Worm (Caenorhabditis elegans) whole organism, L4 larva: ENCODE results near the gene unc-96.
A peak's percentile ranks its signal among the peaks of the same experiment; 100 is the strongest.

Experiments
- F37D6.2 ChIP-seq: sonication (generic microtip); optimal IDR thresholded peaks from 2 replicates; lab custom pipeline; 2016; ENCODE audit warnings: mild to moderate bottlenecking, missing genetic modification characterization, missing compliant biosample characterization
- R02D3.7 ChIP-seq: fragments of 150-350 bp; sonication (generic microtip); optimal IDR thresholded peaks from 3 replicates; lab custom pipeline; 2014; ENCODE audit warnings: missing biosample characterization, missing genetic modification characterization
- aha-1 ChIP-seq: fragments of 150-350 bp; peaks from one replicate; lab custom pipeline; 2014; ENCODE audit warnings: missing biosample characterization, missing genetic modification characterization
- arid-1 ChIP-seq: fragments of 200-800 bp; sonication (Bioruptor generic); conservative IDR thresholded peaks from 2 replicates; pipeline ENCODE4 v1.3.6; 2022; ENCODE audit warnings: missing genetic modification reagents, missing genetic modification characterization, missing compliant biosample characterization
- attf-4 ChIP-seq: sonication (generic microtip); optimal IDR thresholded peaks from 3 replicates; lab custom pipeline; 2017; ENCODE audit warnings: missing biosample characterization, missing genetic modification characterization
- ceh-20 ChIP-seq: fragments of 200-800 bp; sonication (Bioruptor generic); IDR thresholded peaks from 2 replicates; pipeline ENCODE4 v1.3.6; 2022; ENCODE audit warnings: missing genetic modification reagents, missing genetic modification characterization, missing compliant biosample characterization
- ceh-44 ChIP-seq: fragments of 200-800 bp; sonication (Bioruptor generic); IDR thresholded peaks from 2 replicates; pipeline ENCODE4 v1.3.6; 2022; ENCODE audit warnings: missing genetic modification reagents, missing genetic modification characterization, missing compliant biosample characterization
- ceh-62 ChIP-seq: sonication (generic microtip); optimal IDR thresholded peaks from 2 replicates; lab custom pipeline; 2017; ENCODE audit warnings: missing biosample characterization, missing genetic modification characterization
- ceh-82 ChIP-seq: sonication (generic microtip); optimal IDR thresholded peaks from 2 replicates; lab custom pipeline; 2017; ENCODE audit warnings: missing biosample characterization, missing genetic modification characterization
- daf-12 ChIP-seq: fragments of 150-350 bp; optimal IDR thresholded peaks from 2 replicates; lab custom pipeline; 2014; ENCODE audit warnings: missing biosample characterization, missing genetic modification reagents, missing genetic modification characterization
- daf-16 ChIP-seq, 3 experiments: sonication (generic microtip); optimal IDR thresholded peaks; 2 replicates each; lab custom pipeline; 2016 to 2017; ENCODE audit warnings: missing genetic modification characterization in 3 of 3, missing genetic modification reagents in 3 of 3, mild to moderate bottlenecking in 2 of 3, missing compliant biosample characterization in 2 of 3, missing biosample characterization in 1 of 3, moderate library complexity in 1 of 3
- dmd-6 ChIP-seq: fragments of 200-800 bp; sonication (Bioruptor generic); IDR thresholded peaks from 2 replicates; pipeline ENCODE4 v1.3.6; 2022; ENCODE audit warnings: missing genetic modification reagents, missing genetic modification characterization, missing compliant biosample characterization
- dve-1 ChIP-seq: sonication (generic microtip); optimal IDR thresholded peaks from 2 replicates; lab custom pipeline; 2017; ENCODE audit warnings: antibody characterized with exemption, mild to moderate bottlenecking, missing genetic modification characterization, missing compliant biosample characterization; ENCODE audit not compliant: insufficient read depth
- fkh-10 ChIP-seq: fragments of 150-350 bp; optimal IDR thresholded peaks from 2 replicates; lab custom pipeline; 2014; ENCODE audit warnings: missing biosample characterization, missing genetic modification reagents, missing genetic modification characterization
- hif-1 ChIP-seq, 2 experiments: sonication (generic microtip); optimal IDR thresholded peaks; 2 replicates each; lab custom pipeline; 2016 to 2017; ENCODE audit warnings: missing compliant biosample characterization in 2 of 2, missing genetic modification characterization in 2 of 2, missing genetic modification reagents in 2 of 2, missing genotype in 2 of 2, mild to moderate bottlenecking in 1 of 2
- hlh-11 ChIP-seq: fragments of 200-800 bp; sonication (Bioruptor generic); optimal IDR thresholded peaks from 2 replicates; lab custom pipeline; 2018; ENCODE audit warnings: mild to moderate bottlenecking, missing genetic modification characterization, missing compliant biosample characterization
- hlh-30 ChIP-seq: sonication (generic microtip); optimal IDR thresholded peaks from 2 replicates; lab custom pipeline; 2017; ENCODE audit warnings: antibody characterized with exemption, mild to moderate bottlenecking, missing genetic modification characterization, missing compliant biosample characterization; ENCODE audit not compliant: insufficient read depth
- hmg-1.1 ChIP-seq: fragments of 200-800 bp; sonication (Bioruptor generic); IDR thresholded peaks from 2 replicates; pipeline ENCODE4 v1.3.6; 2022; ENCODE audit warnings: missing genetic modification reagents, missing genetic modification characterization, missing compliant biosample characterization
- jun-1 ChIP-seq: fragments of 150-350 bp; optimal IDR thresholded peaks from 2 replicates; lab custom pipeline; 2014; ENCODE audit warnings: missing biosample characterization, missing genetic modification reagents, missing genetic modification characterization
- lin-15B ChIP-seq: fragments of 150-350 bp; sonication (generic microtip); optimal IDR thresholded peaks from 3 replicates; lab custom pipeline; 2014; ENCODE audit warnings: missing biosample characterization, missing genetic modification characterization
- lir-3 ChIP-seq: sonication (generic microtip); optimal IDR thresholded peaks from 2 replicates; lab custom pipeline; 2016; ENCODE audit warnings: mild to moderate bottlenecking, missing genetic modification characterization, missing compliant biosample characterization
- madf-9 ChIP-seq: fragments of 200-800 bp; sonication (Bioruptor generic); conservative IDR thresholded peaks from 2 replicates; pipeline ENCODE4 v1.3.6; 2022; ENCODE audit warnings: missing genetic modification reagents, missing genetic modification characterization, missing compliant biosample characterization
- mep-1 ChIP-seq: fragments of 150-350 bp; sonication (generic microtip); optimal IDR thresholded peaks from 3 replicates; lab custom pipeline; 2014; ENCODE audit warnings: missing biosample characterization, missing genetic modification characterization
- mxl-2 ChIP-seq: fragments of 200-800 bp; sonication (Bioruptor generic); conservative IDR thresholded peaks from 2 replicates; pipeline ENCODE4 v1.3.6; 2022; ENCODE audit warnings: missing genetic modification reagents, missing genetic modification characterization, missing compliant biosample characterization
- mxl-3 ChIP-seq: fragments of 200-800 bp; sonication (Bioruptor generic); optimal IDR thresholded peaks from 2 replicates; lab custom pipeline; 2018; ENCODE audit warnings: mild to moderate bottlenecking, missing genetic modification characterization, missing compliant biosample characterization
- nhr-237 ChIP-seq: sonication (generic microtip); optimal IDR thresholded peaks from 2 replicates; lab custom pipeline; 2017; ENCODE audit warnings: missing biosample characterization, missing genetic modification characterization
- nhr-25 ChIP-seq: sonication (generic microtip); optimal IDR thresholded peaks from 2 replicates; lab custom pipeline; 2017; ENCODE audit warnings: missing genetic modification characterization, mild to moderate bottlenecking, missing compliant biosample characterization, antibody characterized with exemption, moderate library complexity, borderline replicate concordance; ENCODE audit not compliant: insufficient read depth
- nhr-28 ChIP-seq: fragments of 150-350 bp; optimal IDR thresholded peaks from 2 replicates; lab custom pipeline; 2014; ENCODE audit warnings: missing biosample characterization, missing genetic modification characterization
- nhr-41 ChIP-seq: fragments of 200-800 bp; sonication (Bioruptor generic); IDR thresholded peaks from 2 replicates; pipeline ENCODE4 v1.3.6; 2022; ENCODE audit warnings: missing genetic modification reagents, missing genetic modification characterization, missing compliant biosample characterization
- nhr-42 ChIP-seq: fragments of 200-800 bp; sonication (Bioruptor generic); IDR thresholded peaks from 2 replicates; pipeline ENCODE4 v1.3.6; 2022; ENCODE audit warnings: missing genetic modification characterization, missing compliant biosample characterization
- nhr-48 ChIP-seq: sonication (generic microtip); optimal IDR thresholded peaks from 2 replicates; lab custom pipeline; 2016; ENCODE audit warnings: mild to moderate bottlenecking, missing genetic modification characterization, missing compliant biosample characterization
- nhr-6 ChIP-seq: fragments of 150-350 bp; optimal IDR thresholded peaks from 2 replicates; lab custom pipeline; 2014; ENCODE audit warnings: missing biosample characterization, missing genetic modification characterization
- nhr-76 ChIP-seq: fragments of 150-350 bp; optimal IDR thresholded peaks from 2 replicates; lab custom pipeline; 2014; ENCODE audit warnings: missing biosample characterization, missing genetic modification characterization
- nhr-77 ChIP-seq: fragments of 150-350 bp; optimal IDR thresholded peaks from 2 replicates; lab custom pipeline; 2014; ENCODE audit warnings: missing biosample characterization, missing genetic modification characterization
- pqm-1 ChIP-seq: sonication (generic microtip); optimal IDR thresholded peaks from 2 replicates; lab custom pipeline; 2017; ENCODE audit warnings: missing biosample characterization, missing genetic modification characterization
- rbr-2 ChIP-seq: sonication (generic microtip); optimal IDR thresholded peaks from 2 replicates; lab custom pipeline; 2016; ENCODE audit warnings: missing genotype, missing genetic modification characterization, missing compliant biosample characterization
- saeg-2 ChIP-seq: fragments of 200-800 bp; sonication (Bioruptor generic); IDR thresholded peaks from 2 replicates; pipeline ENCODE4 v1.3.6; 2022; ENCODE audit warnings: missing genetic modification reagents, missing genetic modification characterization, missing compliant biosample characterization
- skn-1 ChIP-seq: fragments of 150-350 bp; optimal IDR thresholded peaks from 2 replicates; lab custom pipeline; 2014; ENCODE audit warnings: missing biosample characterization, missing genetic modification characterization
- tag-97 ChIP-seq: fragments of 200-800 bp; sonication (Bioruptor generic); IDR thresholded peaks from 2 replicates; pipeline ENCODE4 v1.3.6; 2022; ENCODE audit warnings: missing genetic modification characterization, missing compliant biosample characterization
- vab-7 ChIP-seq: fragments of 200-800 bp; sonication (Bioruptor generic); IDR thresholded peaks from 2 replicates; pipeline ENCODE4 v1.3.6; 2022; ENCODE audit warnings: missing genetic modification reagents, missing genetic modification characterization, missing compliant biosample characterization
- zip-11 ChIP-seq: fragments of 200-800 bp; sonication (Bioruptor generic); IDR thresholded peaks from 2 replicates; pipeline ENCODE4 v1.3.6; 2022; ENCODE audit warnings: missing genetic modification characterization, missing compliant biosample characterization
- ztf-7 ChIP-seq: fragments of 150-350 bp; optimal IDR thresholded peaks from 2 replicates; lab custom pipeline; 2014; ENCODE audit warnings: missing biosample characterization, missing genetic modification characterization

The unc-96 gene

ce11 chrX:621190-621589, at the start of gene unc-96:
Gene unc-96, minus strand, starts transcription at chrX:621290.
- TF ChIP-seq F37D6.2 (tag; lab: Kevin White, UChicago) (no peak), ceh-44 (GFP tag; lab: Robert Waterston, UW) (no peak), saeg-2 (no peak), fkh-10 (GFP tag; lab: Kevin White, UChicago) (no peak), aha-1 (tag; lab: Kevin White, UChicago) (no peak), madf-9 (GFP tag; lab: Robert Waterston, UW) (no peak), tag-97 (GFP tag; lab: Robert Waterston, UW) (no peak)
- TF ChIP-seq, all 104 proteins: peak for 0

- no peak for TF ChIP-seq daf-12 (tag; lab: Kevin White, UChicago)
- no peak for TF ChIP-seq nhr-77 (tag; lab: Kevin White, UChicago)
- TF ChIP-seq nhr-48 = peak; percentile 57
- peak; percentile 43 for TF ChIP-seq pqm-1 (tag; lab: Kevin White, UChicago)
- peak; percentile 85 for TF ChIP-seq hlh-11 (tag; lab: Kevin White, UChicago)
- TF ChIP-seq nhr-28 (tag; lab: Kevin White, UChicago) = peak; percentile 76
- peak; percentile 58 for TF ChIP-seq dve-1 (tag; lab: Kevin White, UChicago)
- TF ChIP-seq daf-16 (GFP tag; optimal IDR thresholded peaks at IDR 0.05; lab: Kevin White, UChicago) = no peak
- peak; percentile 81 for TF ChIP-seq daf-16 (tag; optimal IDR thresholded peaks at IDR 0.05; lab: Kevin White, UChicago)
- no peak for TF ChIP-seq nhr-42 (GFP tag; lab: Robert Waterston, UW)
- TF ChIP-seq dmd-6 (GFP tag; lab: Robert Waterston, UW) = peak; percentile 73
- TF ChIP-seq nhr-6 (tag; lab: Kevin White, UChicago) = peak; percentile 10
- no peak for TF ChIP-seq mxl-3 (GFP tag; lab: Kevin White, UChicago)
- peak; percentile 46 for TF ChIP-seq hlh-30
- peak; percentile 82 for TF ChIP-seq nhr-41 (GFP tag; lab: Robert Waterston, UW)
- no peak for TF ChIP-seq jun-1
- no peak for TF ChIP-seq nhr-76 (tag; lab: Kevin White, UChicago)
Measured at ce11 chrX:670603-671002, 49.5 kb upstream of the unc-96 start, which contains the start of gene T19D7.6. Gene T19D7.6, minus strand, starts transcription at chrX:670800.

ce11 chrX:666125-666524, 45.0 kb upstream of the unc-96 start, which contains the start of gene T19D7.5:
Gene T19D7.5, minus strand, starts transcription at chrX:666225.
- TF ChIP-seq attf-4 (tag; lab: Kevin White, UChicago) (no peak), aha-1 (tag; lab: Kevin White, UChicago) (peak; percentile 11), ceh-82 (tag; lab: Kevin White, UChicago) (no peak), ceh-20 (GFP tag; lab: Robert Waterston, UW) (no peak), zip-11 (GFP tag; lab: Robert Waterston, UW) (no peak), nhr-237 (tag; lab: Kevin White, UChicago) (no peak), nhr-76 (tag; lab: Kevin White, UChicago) (no peak), nhr-25 (tag; lab: Kevin White, UChicago) (no peak)

- TF ChIP-seq ceh-20 (GFP tag; lab: Robert Waterston, UW) (no peak), arid-1 (GFP tag; lab: Robert Waterston, UW) (no peak), lin-15B (tag; lab: Kevin White, UChicago) (no peak), rbr-2 (tag; lab: Kevin White, UChicago) (peak; percentile 53), ztf-7 (tag; lab: Kevin White, UChicago) (no peak), nhr-6 (tag; lab: Kevin White, UChicago) (no peak), R02D3.7 (no peak), pqm-1 (tag; lab: Kevin White, UChicago) (no peak), nhr-25 (tag; lab: Kevin White, UChicago) (no peak), ceh-62 (no peak), hmg-1.1 (GFP tag; lab: Robert Waterston, UW) (peak; percentile 66), F37D6.2 (tag; lab: Kevin White, UChicago) (peak; percentile 15), fkh-10 (GFP tag; lab: Kevin White, UChicago) (no peak), hif-1 (tag; optimal IDR thresholded peaks at IDR 0.05; lab: Kevin White, UChicago) (peak in 1 of 2 experiments; percentile 39), mxl-2 (GFP tag; lab: Robert Waterston, UW) (no peak), zip-11 (GFP tag; lab: Robert Waterston, UW) (no peak), daf-16 (GFP tag; optimal IDR thresholded peaks at IDR 0.05; lab: Kevin White, UChicago) (no peak), daf-16 (tag; optimal IDR thresholded peaks at IDR 0.05; lab: Kevin White, UChicago) (peak; percentile 44), attf-4 (tag; lab: Kevin White, UChicago) (no peak), hlh-30 (peak; percentile 68), mep-1 (peak; percentile 48), dmd-6 (GFP tag; lab: Robert Waterston, UW) (peak; percentile 48), lir-3 (tag; lab: Kevin White, UChicago) (no peak), vab-7 (GFP tag; lab: Robert Waterston, UW) (no peak), skn-1 (tag; lab: Kevin White, UChicago) (no peak), dve-1 (tag; lab: Kevin White, UChicago) (peak; percentile 58)
Measured at ce11 chrX:661727-662330, 40.7 kb upstream of the unc-96 start, which contains the start of gene rund-1. Gene rund-1, minus strand, starts transcription at chrX:661777.
